Fruit fly (Drosophila melanogaster) whole organism, embryonic: ENCODE results near the gene Bub1.

Source experiments
- Atf3 ChIP-seq: fragments of 200-800 bp; sonication (Bioruptor generic); optimal IDR thresholded peaks from 3 replicates; lab custom pipeline; 2016; ENCODE audit warnings: missing biosample characterization, missing genetic modification characterization
- CG10431 ChIP-seq: fragments of 200-800 bp; sonication (Bioruptor generic); optimal IDR thresholded peaks from 3 replicates; lab custom pipeline; 2018; ENCODE audit warnings: missing biosample characterization, mild to moderate bottlenecking, missing genetic modification characterization
- CG11560 ChIP-seq: fragments of 200-800 bp; sonication (Bioruptor generic); IDR thresholded peaks from 3 replicates; pipeline ENCODE4 v1.3.6; 2022; ENCODE audit warnings: missing biosample characterization, missing genetic modification characterization
- CG12942 ChIP-seq: fragments of 200-800 bp; sonication (Bioruptor generic); optimal IDR thresholded peaks from 3 replicates; lab custom pipeline; 2016; ENCODE audit warnings: missing biosample characterization, missing genetic modification characterization
- CG32772 ChIP-seq: fragments of 200-800 bp; sonication (Bioruptor generic); IDR thresholded peaks from 2 replicates; pipeline ENCODE4 v1.3.6; 2022; ENCODE audit warnings: missing biosample characterization, missing genetic modification characterization
- MTF-1 ChIP-seq: fragments of 200-800 bp; sonication (Bioruptor generic); optimal IDR thresholded peaks from 2 replicates; lab custom pipeline; 2018; ENCODE audit warnings: missing biosample characterization, mild to moderate bottlenecking, missing genetic modification characterization, borderline replicate concordance
- amos ChIP-seq: fragments of 200-800 bp; sonication (Bioruptor generic); IDR thresholded peaks from 2 replicates; pipeline ENCODE4 v1.3.6; 2022; ENCODE audit warnings: missing biosample characterization, missing genetic modification characterization; ENCODE audit not compliant: partially characterized antibody
- ara ChIP-seq: fragments of 200-800 bp; sonication (Bioruptor generic); IDR thresholded peaks from 2 replicates; pipeline ENCODE4 v1.3.6; 2022; ENCODE audit warnings: missing biosample characterization, missing genetic modification characterization
- bcd ChIP-seq: fragments of 200-800 bp; sonication (Bioruptor generic); optimal IDR thresholded peaks from 2 replicates; lab custom pipeline; 2017; ENCODE audit warnings: missing biosample characterization, mild to moderate bottlenecking, missing genetic modification characterization
- h ChIP-seq: fragments of >200 bp; optimal IDR thresholded peaks from 2 replicates; lab custom pipeline; 2017
- lab ChIP-seq: fragments of 200-800 bp; sonication (Bioruptor generic); optimal IDR thresholded peaks from 3 replicates; lab custom pipeline; 2017; ENCODE audit warnings: missing biosample characterization, missing genetic modification characterization, mild to moderate bottlenecking, moderate library complexity, missing genetic modification reagents

dm6 chr2L:5278309-5279130, at the start of gene Bub1, which contains the start of gene Nin:
- TF ChIP-seq CG10431 (GFP tag; lab: Kevin White, UChicago): no peak
- TF ChIP-seq MTF-1: no peak
- TF ChIP-seq CG11560 (tag; lab: Robert Waterston, UW): no peak
- no peak for TF ChIP-seq CG32772 (GFP tag; lab: Robert Waterston, UW)
- no peak for TF ChIP-seq ara (GFP tag; lab: Robert Waterston, UW)
- peak; percentile 95 for TF ChIP-seq amos (GFP tag; lab: Robert Waterston, UW)
- no peak for TF ChIP-seq CG12942 (GFP tag; lab: Kevin White, UChicago)
- TF ChIP-seq Atf3 (GFP tag; lab: Kevin White, UChicago): peak; percentile 2
- no peak for TF ChIP-seq lab (GFP tag; lab: Kevin White, UChicago)
- no peak for TF ChIP-seq h
- no peak for TF ChIP-seq bcd (GFP tag; lab: Kevin White, UChicago)
